Worm (Caenorhabditis elegans): ENCODE measurements around the gene F41C3.11.

Gene F41C3.11

ce11 chrII:4739984-4740462 is 6.3 kb upstream of the F41C3.11 start, which contains the start of gene eas-1 (continued):
- TF ChIP-seq ctbp-1 (GFP tag; IDR thresholded peaks at IDR 0.05) (no peak), nhr-48 (tag; optimal IDR thresholded peaks at IDR 0.05) (peak; percentile 54), pha-4 (GFP tag; IDR thresholded peaks at IDR 0.05) (no peak), pha-4 (tag; optimal IDR thresholded peaks at IDR 0.05) (no peak), dpl-1 (GFP tag; optimal IDR thresholded peaks at IDR 0.05) (peak; percentile 97), F37D6.2 (tag; optimal IDR thresholded peaks at IDR 0.05) (peak; percentile 14), ztf-7 (tag; optimal IDR thresholded peaks at IDR 0.05) (peak; percentile 8), ZK546.5 (tag; optimal IDR thresholded peaks at IDR 0.05) (no peak), spr-3 (GFP tag; optimal IDR thresholded peaks at IDR 0.05) (no peak), F26F4.8 (GFP tag; conservative IDR thresholded peaks at IDR 0.05) (no peak), dve-1 (tag; optimal IDR thresholded peaks at IDR 0.05; ENCODE audit: insufficient read depth) (peak; percentile 59), ceh-62 (tag; optimal IDR thresholded peaks at IDR 0.05) (no peak), hlh-30 (tag; optimal IDR thresholded peaks at IDR 0.05; ENCODE audit: insufficient read depth) (peak; percentile 91), mxl-2 (GFP tag; conservative IDR thresholded peaks at IDR 0.05) (0 out of 2 replicates have a peak, but pooled peaks have one; percentile 45), ceh-28 (tag; optimal IDR thresholded peaks at IDR 0.05) (no peak), attf-4 (tag; optimal IDR thresholded peaks at IDR 0.05) (no peak), cey-2 (tag; optimal IDR thresholded peaks at IDR 0.05; ENCODE audit: borderline replicate concordance, insufficient read depth) (no peak), saeg-2 (GFP tag; IDR thresholded peaks at IDR 0.05) (no peak), madf-5 (GFP tag; IDR thresholded peaks at IDR 0.05) (no peak), lin-38 (GFP tag; IDR thresholded peaks at IDR 0.05) (peak; percentile 80), Y48G9A.11 (GFP tag; IDR thresholded peaks at IDR 0.05) (peak; percentile 79), nhr-111 (GFP tag; optimal IDR thresholded peaks at IDR 0.05) (no peak), lsy-2 (tag; optimal IDR thresholded peaks at IDR 0.05) (peak in 1 of 2 experiments; percentile 86), F44E2.7 (GFP tag; IDR thresholded peaks at IDR 0.05) (no peak), nhr-6 (tag; optimal IDR thresholded peaks at IDR 0.05) (peak; percentile 73), snpc-4 (tag; optimal IDR thresholded peaks at IDR 0.05) (no peak), Y5F2A.4 (GFP tag; optimal IDR thresholded peaks at IDR 0.05) (no peak), unc-62 (GFP tag; optimal IDR thresholded peaks at IDR 0.05 in 1 of 2) (peak in 1 of 2 experiments; percentile 87), unc-62 (tag; optimal IDR thresholded peaks at IDR 0.05) (no peak), nhr-25 (tag; optimal IDR thresholded peaks at IDR 0.05; ENCODE audit: borderline replicate concordance, insufficient read depth) (no peak), mdl-1 (tag; optimal IDR thresholded peaks at IDR 0.05) (peak; percentile 82 to 95), R02D3.7 (tag; optimal IDR thresholded peaks at IDR 0.05) (no peak), Y105C5A.15 (GFP tag; IDR thresholded peaks at IDR 0.05) (no peak), lin-39 (tag; optimal IDR thresholded peaks at IDR 0.05) (no peak), zfp-3 (GFP tag; conservative IDR thresholded peaks at IDR 0.05) (no peak), aha-1 (tag) (no peak), ZK337.2 (GFP tag; IDR thresholded peaks at IDR 0.05) (peak; percentile 90), egl-43 (GFP tag; IDR thresholded peaks at IDR 0.05) (no peak), mes-2 (tag; optimal IDR thresholded peaks at IDR 0.05; ENCODE audit: poor library complexity, severe bottlenecking) (peak; percentile 99), skn-1 (tag; optimal IDR thresholded peaks at IDR 0.05) (no peak), T26A8.4 (GFP tag; IDR thresholded peaks at IDR 0.05) (0 out of 2 replicates have a peak, but pooled peaks have one; percentile 19), jun-1 (tag; optimal IDR thresholded peaks at IDR 0.05) (no peak), ztf-11 (tag; optimal IDR thresholded peaks at IDR 0.05) (no peak), zip-2 (tag; optimal IDR thresholded peaks at IDR 0.05) (no peak), F49E8.2 (tag; optimal IDR thresholded peaks at IDR 0.05; ENCODE audit: borderline replicate concordance) (no peak), lin-13 (GFP tag; optimal IDR thresholded peaks at IDR 0.05) (peak; percentile 62), fos-1 (tag; optimal IDR thresholded peaks at IDR 0.05) (no peak), tag-97 (GFP tag; IDR thresholded peaks at IDR 0.05) (0 out of 2 replicates have a peak, but pooled peaks have one; percentile 79), daf-12 (tag; optimal IDR thresholded peaks at IDR 0.05) (no peak), nhr-237 (tag; optimal IDR thresholded peaks at IDR 0.05) (no peak), lin-29 (GFP tag; IDR thresholded peaks at IDR 0.05) (no peak)
